Worm (Caenorhabditis elegans) whole organism, young adult: ENCODE data around the gene F38B6.4.

Experiments
- C17E4.6 ChIP-seq: fragments of 200-800 bp; sonication (Bioruptor generic); IDR thresholded peaks from 2 replicates; pipeline ENCODE4 v1.3.6; 2022; ENCODE audit warnings: missing genetic modification reagents, missing genetic modification characterization, missing compliant biosample characterization
- F10E7.11 ChIP-seq: sonication (generic microtip); optimal IDR thresholded peaks from 2 replicates; lab custom pipeline; 2017; ENCODE audit warnings: mild to moderate bottlenecking, missing genetic modification characterization, moderate library complexity, missing compliant biosample characterization
- F33H1.4 ChIP-seq: fragments of 200-800 bp; sonication (Bioruptor generic); IDR thresholded peaks from 2 replicates; pipeline ENCODE4 v1.3.6; 2022; ENCODE audit warnings: missing genetic modification reagents, missing genetic modification characterization, missing compliant biosample characterization
- F39B2.1 ChIP-seq: fragments of 200-800 bp; sonication (Bioruptor generic); IDR thresholded peaks from 2 replicates; pipeline ENCODE4 v1.3.6; 2022; ENCODE audit warnings: missing genetic modification reagents, missing genetic modification characterization, missing compliant biosample characterization
- F52B5.7 ChIP-seq: sonication (generic microtip); optimal IDR thresholded peaks from 2 replicates; lab custom pipeline; 2016; ENCODE audit warnings: mild to moderate bottlenecking, missing genetic modification characterization, missing compliant biosample characterization
- F55B11.4 ChIP-seq: sonication (generic microtip); optimal IDR thresholded peaks from 2 replicates; lab custom pipeline; 2016; ENCODE audit warnings: missing compliant biosample characterization, missing genetic modification characterization, borderline replicate concordance; ENCODE audit not compliant: insufficient read depth
- F57C9.4 ChIP-seq: sonication (generic microtip); optimal IDR thresholded peaks from 2 replicates; lab custom pipeline; 2017; ENCODE audit warnings: mild to moderate bottlenecking, missing genetic modification characterization, missing compliant biosample characterization
- Y67H2A.10 ChIP-seq: fragments of 200-800 bp; sonication (Bioruptor generic); conservative IDR thresholded peaks from 2 replicates; pipeline ENCODE4 v1.3.6; 2022; ENCODE audit warnings: missing genetic modification reagents, missing genetic modification characterization, missing compliant biosample characterization
- ZK185.1 ChIP-seq: sonication (generic microtip); optimal IDR thresholded peaks from 2 replicates; lab custom pipeline; 2016; ENCODE audit warnings: mild to moderate bottlenecking, missing genetic modification characterization, missing compliant biosample characterization; ENCODE audit not compliant: poor library complexity, severe bottlenecking
- akir-1 ChIP-seq: fragments of 200-800 bp; sonication (Bioruptor generic); optimal IDR thresholded peaks from 2 replicates; lab custom pipeline; 2018; ENCODE audit warnings: mild to moderate bottlenecking, missing genetic modification characterization, moderate library complexity, missing compliant biosample characterization
- aptf-2 ChIP-seq: fragments of 200-800 bp; sonication (Bioruptor generic); conservative IDR thresholded peaks from 2 replicates; pipeline ENCODE4 v1.3.6; 2022; ENCODE audit warnings: missing genetic modification reagents, missing genetic modification characterization, missing compliant biosample characterization
- attf-3 ChIP-seq: fragments of 200-800 bp; sonication (Bioruptor generic); conservative IDR thresholded peaks from 2 replicates; pipeline ENCODE4 v1.3.6; 2022; ENCODE audit warnings: missing genetic modification reagents, missing genetic modification characterization, missing compliant biosample characterization
- ccch-3 ChIP-seq: fragments of 200-800 bp; sonication (Bioruptor generic); optimal IDR thresholded peaks from 2 replicates; lab custom pipeline; 2018; ENCODE audit warnings: mild to moderate bottlenecking, missing genetic modification characterization, missing compliant biosample characterization
- ceh-27 ChIP-seq: fragments of 200-800 bp; sonication (Bioruptor generic); optimal IDR thresholded peaks from 2 replicates; lab custom pipeline; 2018; ENCODE audit warnings: mild to moderate bottlenecking, missing genetic modification characterization, moderate library complexity, missing compliant biosample characterization
- ceh-40 ChIP-seq: fragments of 200-800 bp; sonication (Bioruptor generic); IDR thresholded peaks from 2 replicates; pipeline ENCODE4 v1.3.6; 2022; ENCODE audit warnings: missing genetic modification characterization, missing compliant biosample characterization
- ceh-58 ChIP-seq: fragments of 200-800 bp; sonication (Bioruptor generic); IDR thresholded peaks from 2 replicates; pipeline ENCODE4 v1.3.6; 2022; ENCODE audit warnings: missing genetic modification characterization, missing compliant biosample characterization
- ceh-91 ChIP-seq: fragments of 200-800 bp; sonication (Bioruptor generic); IDR thresholded peaks from 2 replicates; pipeline ENCODE4 v1.3.6; 2022; ENCODE audit warnings: missing genetic modification reagents, missing genetic modification characterization, missing compliant biosample characterization
- die-1 ChIP-seq: sonication (generic microtip); optimal IDR thresholded peaks from 2 replicates; lab custom pipeline; 2016; ENCODE audit warnings: missing genotype, mild to moderate bottlenecking, missing genetic modification characterization, missing compliant biosample characterization
- dpl-1 ChIP-seq: fragments of 150-350 bp; optimal IDR thresholded peaks from 2 replicates; lab custom pipeline; 2014; ENCODE audit warnings: missing biosample characterization, missing genetic modification reagents, missing genetic modification characterization
- efl-1 ChIP-seq: fragments of 150-350 bp; optimal IDR thresholded peaks from 2 replicates; lab custom pipeline; 2014; ENCODE audit warnings: missing biosample characterization, missing genetic modification reagents, missing genetic modification characterization
- egl-18 ChIP-seq: fragments of 200-800 bp; sonication (Bioruptor generic); IDR thresholded peaks from 2 replicates; pipeline ENCODE4 v1.3.6; 2022; ENCODE audit warnings: missing genetic modification reagents, missing genetic modification characterization, missing compliant biosample characterization
- ets-4 ChIP-seq: fragments of 200-800 bp; sonication (Bioruptor generic); optimal IDR thresholded peaks from 2 replicates; lab custom pipeline; 2018; ENCODE audit warnings: mild to moderate bottlenecking, missing genetic modification characterization, missing compliant biosample characterization
- gei-17 ChIP-seq: fragments of 200-800 bp; sonication (Bioruptor generic); optimal IDR thresholded peaks from 2 replicates; lab custom pipeline; 2018; ENCODE audit warnings: mild to moderate bottlenecking, missing genetic modification characterization, missing compliant biosample characterization
- hlh-26 ChIP-seq: fragments of 200-800 bp; sonication (Bioruptor generic); conservative IDR thresholded peaks from 2 replicates; pipeline ENCODE4 v1.3.6; 2022; ENCODE audit warnings: missing genetic modification reagents, missing genetic modification characterization, missing compliant biosample characterization
- let-526 ChIP-seq: fragments of 200-800 bp; sonication (Bioruptor generic); IDR thresholded peaks from 2 replicates; pipeline ENCODE4 v1.3.6; 2022; ENCODE audit warnings: missing genetic modification reagents, missing genetic modification characterization, missing compliant biosample characterization
- lin-26 ChIP-seq: fragments of 200-800 bp; sonication (Bioruptor generic); IDR thresholded peaks from 2 replicates; pipeline ENCODE4 v1.3.6; 2022; ENCODE audit warnings: missing genetic modification reagents, missing genetic modification characterization, missing compliant biosample characterization
- lin-40 ChIP-seq: sonication (generic microtip); optimal IDR thresholded peaks from 2 replicates; lab custom pipeline; 2016; ENCODE audit warnings: missing genetic modification characterization, mild to moderate bottlenecking, missing compliant biosample characterization, missing genotype, missing genetic modification reagents
- lin-54 ChIP-seq: fragments of 200-800 bp; sonication (Bioruptor generic); optimal IDR thresholded peaks from 2 replicates; lab custom pipeline; 2018; ENCODE audit warnings: mild to moderate bottlenecking, missing genetic modification characterization, missing compliant biosample characterization
- lir-1 ChIP-seq: fragments of 200-800 bp; sonication (Bioruptor generic); conservative IDR thresholded peaks from 2 replicates; pipeline ENCODE4 v1.3.6; 2022; ENCODE audit warnings: missing genetic modification reagents, missing genetic modification characterization, missing compliant biosample characterization
- madf-10 ChIP-seq: sonication (generic microtip); optimal IDR thresholded peaks from 2 replicates; lab custom pipeline; 2016; ENCODE audit warnings: mild to moderate bottlenecking, missing genetic modification characterization, missing compliant biosample characterization
- madf-3 ChIP-seq: fragments of 200-800 bp; sonication (Bioruptor generic); IDR thresholded peaks from 2 replicates; pipeline ENCODE4 v1.3.6; 2022; ENCODE audit warnings: missing genetic modification reagents, missing genetic modification characterization, missing compliant biosample characterization
- madf-8 ChIP-seq: fragments of 200-800 bp; sonication (Bioruptor generic); conservative IDR thresholded peaks from 2 replicates; pipeline ENCODE4 v1.3.6; 2022; ENCODE audit warnings: missing genetic modification reagents, missing genetic modification characterization, missing compliant biosample characterization
- mcd-1 ChIP-seq: fragments of 200-800 bp; sonication (Bioruptor generic); IDR thresholded peaks from 2 replicates; pipeline ENCODE4 v1.3.6; 2022; ENCODE audit warnings: missing genetic modification reagents, missing genetic modification characterization, missing compliant biosample characterization
- nfya-2 ChIP-seq: fragments of 200-800 bp; sonication (Bioruptor generic); IDR thresholded peaks from 2 replicates; pipeline ENCODE4 v1.3.6; 2022; ENCODE audit warnings: missing genetic modification reagents, missing genetic modification characterization, missing compliant biosample characterization
- nhr-120 ChIP-seq: fragments of 200-800 bp; sonication (Bioruptor generic); IDR thresholded peaks from 2 replicates; pipeline ENCODE4 v1.3.6; 2022; ENCODE audit warnings: missing genetic modification characterization, missing compliant biosample characterization
- nhr-27 ChIP-seq: fragments of 200-800 bp; sonication (Bioruptor generic); optimal IDR thresholded peaks from 2 replicates; lab custom pipeline; 2018; ENCODE audit warnings: mild to moderate bottlenecking, missing genetic modification characterization, moderate library complexity, missing compliant biosample characterization
- nhr-80 ChIP-seq: sonication (generic microtip); optimal IDR thresholded peaks from 2 replicates; lab custom pipeline; 2016; ENCODE audit warnings: missing genetic modification characterization, missing compliant biosample characterization
- nhr-90 ChIP-seq: sonication (generic microtip); optimal IDR thresholded peaks from 2 replicates; lab custom pipeline; 2016; ENCODE audit warnings: missing genotype, mild to moderate bottlenecking, missing genetic modification characterization, missing compliant biosample characterization
- pbrm-1 ChIP-seq: fragments of 200-800 bp; sonication (Bioruptor generic); IDR thresholded peaks from 2 replicates; pipeline ENCODE4 v1.3.6; 2022; ENCODE audit warnings: missing genetic modification reagents, missing genetic modification characterization, missing compliant biosample characterization
- snpc-1.1 ChIP-seq: sonication (generic microtip); optimal IDR thresholded peaks from 2 replicates; lab custom pipeline; 2017; ENCODE audit warnings: missing genetic modification characterization, mild to moderate bottlenecking, missing compliant biosample characterization, antibody characterized with exemption, moderate library complexity, missing genotype, missing genetic modification reagents; ENCODE audit not compliant: insufficient read depth
- snpc-1.3 ChIP-seq: sonication (generic microtip); optimal IDR thresholded peaks from 2 replicates; lab custom pipeline; 2017; ENCODE audit warnings: missing genetic modification characterization, mild to moderate bottlenecking, missing compliant biosample characterization, antibody characterized with exemption, moderate library complexity, missing genotype, missing genetic modification reagents; ENCODE audit not compliant: insufficient read depth
- tbp1 ChIP-seq: fragments of 200-800 bp; sonication (Bioruptor generic); optimal IDR thresholded peaks from 2 replicates; lab custom pipeline; 2018; ENCODE audit warnings: mild to moderate bottlenecking, missing genetic modification characterization, missing compliant biosample characterization
- tlf-1 ChIP-seq: fragments of 200-800 bp; sonication (Bioruptor generic); optimal IDR thresholded peaks from 2 replicates; lab custom pipeline; 2018; ENCODE audit warnings: mild to moderate bottlenecking, missing genetic modification characterization, missing compliant biosample characterization
- ztf-25 ChIP-seq: fragments of 200-800 bp; sonication (Bioruptor generic); IDR thresholded peaks from 2 replicates; pipeline ENCODE4 v1.3.6; 2022; ENCODE audit warnings: missing genetic modification reagents, missing genetic modification characterization, missing compliant biosample characterization

Gene F38B6.4

DNA sequence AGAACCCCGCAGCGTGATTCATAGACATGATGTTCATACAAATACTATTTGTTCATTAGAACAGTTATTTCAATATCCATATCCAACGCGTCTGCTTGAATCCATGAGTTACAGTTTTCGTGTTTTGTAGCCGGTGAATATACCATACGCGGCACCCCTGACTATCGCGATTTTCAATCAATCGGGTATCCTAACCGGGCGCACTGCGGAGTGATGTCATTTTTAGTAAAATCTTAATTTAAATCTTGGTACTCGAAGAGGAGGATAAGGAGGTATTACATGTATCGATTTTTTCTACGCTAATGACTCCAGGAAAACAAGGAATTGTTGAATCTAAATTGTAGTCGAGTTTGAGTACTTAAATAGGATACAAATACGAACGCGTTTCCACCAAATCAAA lies 5.3 kb upstream of the F38B6.4 start (continued):
- no peak for TF ChIP-seq tlf-1 (GFP tag; lab: Kevin White, UChicago)
- no peak for TF ChIP-seq ceh-27 (GFP tag; lab: Kevin White, UChicago)
- no peak for TF ChIP-seq C17E4.6 (GFP tag; lab: Robert Waterston, UW)
- TF ChIP-seq lin-54 (GFP tag; lab: Kevin White, UChicago), result no peak
- no peak for TF ChIP-seq hlh-26 (GFP tag; lab: Robert Waterston, UW)
- no peak for TF ChIP-seq Y67H2A.10
- no peak for TF ChIP-seq efl-1

DNA sequence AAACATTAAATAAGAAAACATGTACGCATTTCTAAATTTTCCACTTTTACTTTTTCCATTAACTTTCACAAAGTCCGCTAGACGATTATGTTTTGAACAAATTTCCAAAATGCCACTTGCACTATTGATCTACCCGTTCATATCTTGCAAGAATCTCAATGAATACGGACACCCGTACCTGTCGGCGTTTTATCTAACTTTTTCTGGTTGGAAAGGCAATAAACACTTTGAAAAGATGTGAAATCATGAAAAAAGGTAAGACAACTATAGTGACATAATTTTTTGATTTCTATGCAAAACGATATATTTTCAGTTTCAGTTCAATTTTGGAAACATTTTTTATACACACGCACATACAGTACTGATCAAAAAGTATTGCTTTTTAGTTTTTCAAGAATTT lies 3.0 kb upstream of the F38B6.4 start:
- TF ChIP-seq gei-17, result no peak
- TF ChIP-seq ets-4 (GFP tag; lab: Kevin White, UChicago), result no peak
- no peak for TF ChIP-seq lin-26
- TF ChIP-seq pbrm-1 (GFP tag; lab: Robert Waterston, UW), result no peak
- TF ChIP-seq nhr-27 (tag; lab: Kevin White, UChicago), result no peak
- no peak for TF ChIP-seq let-526
- TF ChIP-seq die-1 (tag; lab: Kevin White, UChicago), result no peak
- TF ChIP-seq ceh-58, result no peak

DNA sequence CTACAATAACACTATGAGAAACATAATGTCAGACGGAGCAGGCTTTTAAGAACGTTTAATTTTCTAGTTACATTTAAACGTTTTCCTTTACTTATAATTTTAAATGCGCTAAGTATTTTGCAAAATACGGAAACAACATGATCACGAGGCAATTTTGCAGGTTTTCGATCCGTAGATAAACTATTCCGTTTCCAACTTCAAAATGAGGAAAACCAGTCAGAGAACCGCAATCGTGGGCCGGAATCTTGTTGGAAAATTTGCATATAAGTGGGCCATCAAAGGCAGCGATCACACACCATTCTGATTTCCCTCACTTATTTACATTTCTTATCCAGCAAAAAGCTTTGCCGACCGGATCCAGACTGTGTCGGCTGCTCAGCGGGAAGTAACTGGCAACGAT lies 2.1 kb upstream of the F38B6.4 start, which contains the start of gene col-172:
TSS of gene col-172 (plus strand) at position 301 of the 400 bp plus-strand sequence.
- TF ChIP-seq ceh-91 (GFP tag; lab: Robert Waterston, UW), result no peak
- TF ChIP-seq let-526, result no peak
- TF ChIP-seq madf-8, result no peak
- no peak for TF ChIP-seq ceh-27 (GFP tag; lab: Kevin White, UChicago)
- no peak for TF ChIP-seq F57C9.4
- TF ChIP-seq nhr-80 (tag; lab: Kevin White, UChicago), result no peak
- no peak for TF ChIP-seq ceh-40 (GFP tag; lab: Robert Waterston, UW)
- no peak for TF ChIP-seq aptf-2 (GFP tag; lab: Robert Waterston, UW)
- TF ChIP-seq ztf-25 (GFP tag; lab: Robert Waterston, UW), result no peak
- no peak for TF ChIP-seq tbp1 (GFP tag; lab: Kevin White, UChicago)
- TF ChIP-seq F55B11.4, result no peak
- TF ChIP-seq madf-10, result no peak
- no peak for TF ChIP-seq ZK185.1
- TF ChIP-seq egl-18, result no peak
- TF ChIP-seq snpc-1.1, result no peak
- TF ChIP-seq lin-40 (tag; lab: Kevin White, UChicago), result no peak
- no peak for TF ChIP-seq efl-1
- no peak for TF ChIP-seq attf-3
- no peak for TF ChIP-seq F33H1.4 (GFP tag; lab: Robert Waterston, UW)
- no peak for TF ChIP-seq dpl-1

DNA sequence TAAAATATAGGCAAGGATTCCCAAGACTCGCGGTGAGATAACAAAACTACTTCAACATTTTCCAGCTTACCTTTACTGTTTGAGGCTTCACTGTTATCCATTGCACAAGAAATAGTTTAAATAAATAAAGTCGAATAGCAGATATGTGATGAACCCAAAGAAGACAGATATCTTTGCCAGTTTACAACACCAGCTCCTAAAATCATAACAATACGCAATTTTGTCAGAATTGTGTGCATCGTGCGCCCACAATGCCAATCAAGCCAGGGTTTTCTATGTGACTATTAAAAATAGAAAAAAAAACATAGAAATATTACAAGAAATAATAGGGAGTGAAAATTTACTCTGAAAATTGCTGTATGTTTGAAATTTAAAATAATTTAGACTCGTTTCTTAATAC lies 8.0 kb downstream of the F38B6.4 start, which contains the start of gene F38B6.8:
TSS of gene F38B6.8 (minus strand) at position 101 of the 400 bp plus-strand sequence.
- TF ChIP-seq F10E7.11 (tag; lab: Kevin White, UChicago), result no peak
- TF ChIP-seq nfya-2, result no peak
- no peak for TF ChIP-seq nhr-120
- TF ChIP-seq F52B5.7 (tag; lab: Kevin White, UChicago), result no peak
- no peak for TF ChIP-seq nhr-90 (tag; lab: Kevin White, UChicago)
- no peak for TF ChIP-seq ccch-3 (GFP tag; lab: Kevin White, UChicago)
- no peak for TF ChIP-seq snpc-1.3 (tag; lab: Kevin White, UChicago)
- no peak for TF ChIP-seq lir-1 (GFP tag; lab: Robert Waterston, UW)
- no peak for TF ChIP-seq gei-17
- no peak for TF ChIP-seq madf-3 (GFP tag; lab: Robert Waterston, UW)
- TF ChIP-seq ceh-91 (GFP tag; lab: Robert Waterston, UW), result no peak
- TF ChIP-seq die-1 (tag; lab: Kevin White, UChicago), result no peak
- no peak for TF ChIP-seq mcd-1 (GFP tag; lab: Robert Waterston, UW)
- TF ChIP-seq akir-1, result no peak
- no peak for TF ChIP-seq F39B2.1
- TF ChIP-seq, all 124 proteins: peak for 0
